Fruit fly (Drosophila melanogaster): ENCODE measurements around the gene Acp76A.

- peak; percentile 55 for TF ChIP-seq EcR (GFP tag; optimal IDR thresholded peaks at IDR 0.05)
- TF ChIP-seq Pif1A (GFP tag; optimal IDR thresholded peaks at IDR 0.05): no peak
- no peak for TF ChIP-seq Ets98B (GFP tag; IDR thresholded peaks at IDR 0.05)
- TF ChIP-seq CG8159 (tag; optimal IDR thresholded peaks at IDR 0.05): no peak
- TF ChIP-seq CG9948 (tag; optimal IDR thresholded peaks at IDR 0.05): no peak
- TF ChIP-seq CG34367 (tag; optimal IDR thresholded peaks at IDR 0.05): no peak
- no peak for TF ChIP-seq Snoo (tag; optimal IDR thresholded peaks at IDR 0.05)
These were observed 27.2 kb upstream of the Acp76A start for dm6 chr3L:19079067-19079466.

All from whole organism, pupa.